Worm (Caenorhabditis elegans) whole organism, young adult: Measurements from ENCODE around the gene sprr-1.

Source experiments
- K12H6.12 ChIP-seq: fragments of 200-800 bp; sonication (Bioruptor generic); optimal IDR thresholded peaks from 2 replicates; lab custom pipeline; 2018; ENCODE audit warnings: mild to moderate bottlenecking, missing genetic modification characterization, missing compliant biosample characterization
- attf-5 ChIP-seq: fragments of 200-800 bp; sonication (Bioruptor generic); optimal IDR thresholded peaks from 2 replicates; lab custom pipeline; 2018; ENCODE audit warnings: mild to moderate bottlenecking, missing genetic modification characterization, missing compliant biosample characterization
- cebp-2 ChIP-seq: fragments of 200-800 bp; sonication (Bioruptor generic); IDR thresholded peaks from 2 replicates; pipeline ENCODE4 v1.3.6; 2022; ENCODE audit warnings: missing genetic modification characterization, missing compliant biosample characterization
- ceh-100 ChIP-seq: fragments of 200-800 bp; sonication (Bioruptor generic); IDR thresholded peaks from 2 replicates; pipeline ENCODE4 v1.3.6; 2022; ENCODE audit warnings: missing genetic modification reagents, missing genetic modification characterization, missing compliant biosample characterization
- ceh-40 ChIP-seq: fragments of 200-800 bp; sonication (Bioruptor generic); IDR thresholded peaks from 2 replicates; pipeline ENCODE4 v1.3.6; 2022; ENCODE audit warnings: missing genetic modification characterization, missing compliant biosample characterization
- egl-18 ChIP-seq: fragments of 200-800 bp; sonication (Bioruptor generic); IDR thresholded peaks from 2 replicates; pipeline ENCODE4 v1.3.6; 2022; ENCODE audit warnings: missing genetic modification reagents, missing genetic modification characterization, missing compliant biosample characterization
- him-1 ChIP-seq: sonication (generic microtip); optimal IDR thresholded peaks from 2 replicates; lab custom pipeline; 2016; ENCODE audit warnings: missing genotype, missing genetic modification reagents, missing genetic modification characterization, missing compliant biosample characterization
- hlh-12 ChIP-seq: sonication (generic microtip); optimal IDR thresholded peaks from 2 replicates; lab custom pipeline; 2016; ENCODE audit warnings: missing genetic modification characterization, missing compliant biosample characterization
- lin-26 ChIP-seq: fragments of 200-800 bp; sonication (Bioruptor generic); IDR thresholded peaks from 2 replicates; pipeline ENCODE4 v1.3.6; 2022; ENCODE audit warnings: missing genetic modification reagents, missing genetic modification characterization, missing compliant biosample characterization
- nhr-90 ChIP-seq: sonication (generic microtip); optimal IDR thresholded peaks from 2 replicates; lab custom pipeline; 2016; ENCODE audit warnings: missing genotype, mild to moderate bottlenecking, missing genetic modification characterization, missing compliant biosample characterization
- pha-4 ChIP-seq: fragments of 150-350 bp; sonication (generic microtip); optimal IDR thresholded peaks from 2 replicates; lab custom pipeline; 2014; ENCODE audit warnings: missing biosample characterization, missing genetic modification reagents, missing genetic modification characterization
- tbx-9 ChIP-seq: sonication (generic microtip); optimal IDR thresholded peaks from 2 replicates; lab custom pipeline; 2016; ENCODE audit warnings: borderline replicate concordance, missing genetic modification characterization, inconsistent platforms, missing compliant biosample characterization
- unc-62 ChIP-seq: fragments of 150-350 bp; optimal IDR thresholded peaks from 2 replicates; lab custom pipeline; 2014; ENCODE audit warnings: missing biosample characterization, missing genetic modification reagents, missing genetic modification characterization
- zfh-2 ChIP-seq: fragments of 200-800 bp; sonication (Bioruptor generic); conservative IDR thresholded peaks from 2 replicates; pipeline ENCODE4 v1.3.6; 2022; ENCODE audit warnings: missing genetic modification reagents, missing genetic modification characterization, missing compliant biosample characterization

DNA sequence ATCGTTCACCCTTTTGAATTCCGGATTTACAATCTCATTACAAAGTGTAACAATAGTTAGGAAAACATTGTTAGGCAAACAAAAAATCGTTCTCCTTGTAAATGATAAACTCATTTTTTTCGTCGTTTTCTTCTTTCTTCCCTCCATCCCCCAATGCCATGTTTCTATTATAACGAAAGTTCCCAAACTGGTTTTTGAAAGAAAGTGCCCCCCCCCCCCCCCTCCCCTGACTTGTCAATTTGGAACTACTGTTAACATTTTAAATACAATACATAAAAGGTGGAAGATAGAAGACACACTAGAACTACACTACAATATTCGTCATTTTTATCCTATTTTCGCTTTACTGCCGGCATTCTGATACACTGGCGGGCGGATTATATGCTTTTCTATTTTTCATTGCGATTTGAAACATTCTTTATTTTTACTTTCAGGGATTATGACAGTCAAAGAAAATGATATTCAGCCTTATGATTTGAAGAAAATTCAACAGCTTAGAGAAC, 19.8 kb upstream of the sprr-1 start, which contains the start of gene R03A10.5:
- TF ChIP-seq unc-62 = no peak
- TF ChIP-seq hlh-12 (tag; lab: Kevin White, UChicago) = no peak
- no peak for TF ChIP-seq tbx-9 (tag; lab: Kevin White, UChicago)
- no peak for TF ChIP-seq K12H6.12 (tag; lab: Kevin White, UChicago)
- TF ChIP-seq ceh-100 (GFP tag; lab: Robert Waterston, UW) = no peak
- TF ChIP-seq cebp-2 (GFP tag; lab: Robert Waterston, UW) = no peak
- TF ChIP-seq lin-26 (GFP tag; lab: Robert Waterston, UW) = no peak
- TF ChIP-seq attf-5 (GFP tag; lab: Kevin White, UChicago) = no peak
- no peak for TF ChIP-seq pha-4 (tag; lab: Kevin White, UChicago)
- no peak for TF ChIP-seq him-1
- TF ChIP-seq zfh-2 = no peak
- no peak for TF ChIP-seq egl-18 (GFP tag; lab: Robert Waterston, UW)
- no peak for TF ChIP-seq nhr-90 (tag; lab: Kevin White, UChicago)
- TF ChIP-seq ceh-40 (GFP tag; lab: Robert Waterston, UW) = no peak
